Worm (Caenorhabditis elegans) whole organism, mixed stage, embryonic: ENCODE data around the gene mec-17.

Experiments
- M03D4.4 ChIP-seq: sonication (generic microtip); optimal IDR thresholded peaks from 2 replicates; lab custom pipeline; 2017; ENCODE audit warnings: mild to moderate bottlenecking, missing genetic modification characterization, missing compliant biosample characterization
- bed-3 ChIP-seq: fragments of 200-800 bp; sonication (Bioruptor generic); optimal IDR thresholded peaks from 3 replicates; lab custom pipeline; 2018; ENCODE audit warnings: mild to moderate bottlenecking, missing genetic modification characterization, moderate library complexity, missing compliant biosample characterization
- blmp-1 ChIP-seq: fragments of 150-350 bp; optimal IDR thresholded peaks from 2 replicates; lab custom pipeline; 2014; ENCODE audit warnings: missing biosample characterization, missing genetic modification characterization
- ceh-83 ChIP-seq: fragments of 200-800 bp; sonication (Bioruptor generic); optimal IDR thresholded peaks from 2 replicates; lab custom pipeline; 2018; ENCODE audit warnings: mild to moderate bottlenecking, missing genetic modification characterization, missing compliant biosample characterization
- ces-1 ChIP-seq: fragments of 150-350 bp; optimal IDR thresholded peaks from 2 replicates; lab custom pipeline; 2014; ENCODE audit warnings: missing biosample characterization, missing genetic modification reagents, missing genetic modification characterization
- cnd-1 ChIP-seq: fragments of 200-800 bp; sonication (Bioruptor generic); optimal IDR thresholded peaks from 2 replicates; lab custom pipeline; 2018; ENCODE audit warnings: mild to moderate bottlenecking, missing genetic modification characterization, missing compliant biosample characterization
- drap-1 ChIP-seq: fragments of 200-800 bp; sonication (Bioruptor generic); optimal IDR thresholded peaks from 3 replicates; lab custom pipeline; 2018; ENCODE audit warnings: mild to moderate bottlenecking, missing genetic modification characterization, missing compliant biosample characterization
- elt-1 ChIP-seq: sonication (generic microtip); optimal IDR thresholded peaks from 2 replicates; lab custom pipeline; 2017; ENCODE audit warnings: missing genetic modification characterization, mild to moderate bottlenecking, missing compliant biosample characterization, antibody characterized with exemption, moderate library complexity, borderline replicate concordance; ENCODE audit not compliant: insufficient read depth
- elt-3 ChIP-seq: fragments of 150-350 bp; optimal IDR thresholded peaks from 2 replicates; lab custom pipeline; 2014; ENCODE audit warnings: missing biosample characterization, missing genetic modification characterization
- flh-1 ChIP-seq: fragments of 200-800 bp; sonication (Bioruptor generic); optimal IDR thresholded peaks from 2 replicates; lab custom pipeline; 2018; ENCODE audit warnings: mild to moderate bottlenecking, missing genetic modification characterization, moderate library complexity, missing compliant biosample characterization
- ham-2 ChIP-seq: fragments of 200-800 bp; sonication (Bioruptor generic); optimal IDR thresholded peaks from 2 replicates; lab custom pipeline; 2018; ENCODE audit warnings: mild to moderate bottlenecking, missing genetic modification characterization, missing compliant biosample characterization
- hlh-1 ChIP-seq: fragments of 150-350 bp; optimal IDR thresholded peaks from 2 replicates; lab custom pipeline; 2014; ENCODE audit warnings: missing biosample characterization, missing genetic modification reagents, missing genetic modification characterization
- lin-32 ChIP-seq: fragments of 200-800 bp; sonication (Bioruptor generic); optimal IDR thresholded peaks from 2 replicates; lab custom pipeline; 2018; ENCODE audit warnings: mild to moderate bottlenecking, missing genetic modification characterization, missing compliant biosample characterization
- lsy-2 ChIP-seq: fragments of 150-350 bp; optimal IDR thresholded peaks from 2 replicates; lab custom pipeline; 2014; ENCODE audit warnings: missing biosample characterization, missing genetic modification characterization
- mab-5 ChIP-seq: fragments of 150-350 bp; optimal IDR thresholded peaks from 2 replicates; lab custom pipeline; 2014; ENCODE audit warnings: missing biosample characterization, missing genetic modification characterization
- mep-1 ChIP-seq: fragments of 150-350 bp; optimal IDR thresholded peaks from 2 replicates; lab custom pipeline; 2017; ENCODE audit warnings: missing biosample characterization, missing genetic modification reagents, missing genetic modification characterization, inconsistent platforms
- mls-2 ChIP-seq: sonication (generic microtip); optimal IDR thresholded peaks from 2 replicates; lab custom pipeline; 2016; ENCODE audit warnings: mild to moderate bottlenecking, missing genetic modification characterization, moderate library complexity, missing compliant biosample characterization
- nhr-12 ChIP-seq: fragments of 150-350 bp; optimal IDR thresholded peaks from 2 replicates; lab custom pipeline; 2014; ENCODE audit warnings: missing biosample characterization, missing genetic modification characterization
- nhr-237 ChIP-seq: fragments of 150-350 bp; optimal IDR thresholded peaks from 2 replicates; lab custom pipeline; 2014; ENCODE audit warnings: missing biosample characterization, missing genetic modification characterization
- nhr-76 ChIP-seq: sonication (generic microtip); optimal IDR thresholded peaks from 2 replicates; lab custom pipeline; 2017; ENCODE audit warnings: missing biosample characterization, missing genetic modification characterization
- sem-2 ChIP-seq: fragments of 200-800 bp; sonication (Bioruptor generic); optimal IDR thresholded peaks from 2 replicates; lab custom pipeline; 2018; ENCODE audit warnings: mild to moderate bottlenecking, missing genetic modification characterization, missing compliant biosample characterization
- sptf-1 ChIP-seq: sonication (generic microtip); optimal IDR thresholded peaks from 2 replicates; lab custom pipeline; 2017; ENCODE audit warnings: mild to moderate bottlenecking, missing genetic modification characterization, moderate library complexity, missing compliant biosample characterization
- tbx-8 ChIP-seq: fragments of 200-800 bp; sonication (Bioruptor generic); optimal IDR thresholded peaks from 2 replicates; lab custom pipeline; 2018; ENCODE audit warnings: mild to moderate bottlenecking, missing genetic modification characterization, moderate library complexity, missing compliant biosample characterization
- unc-120 ChIP-seq: sonication (generic microtip); optimal IDR thresholded peaks from 2 replicates; lab custom pipeline; 2017; ENCODE audit warnings: missing genetic modification characterization, missing compliant biosample characterization; ENCODE audit not compliant: poor library complexity, severe bottlenecking
- unc-39 ChIP-seq: fragments of 150-350 bp; optimal IDR thresholded peaks from 2 replicates; lab custom pipeline; 2014; ENCODE audit warnings: missing biosample characterization, missing genetic modification characterization
- unc-62 ChIP-seq: fragments of 150-350 bp; optimal IDR thresholded peaks from 2 replicates; lab custom pipeline; 2014; ENCODE audit warnings: missing biosample characterization, missing genetic modification reagents, missing genetic modification characterization
- zip-8 ChIP-seq: fragments of 150-350 bp; optimal IDR thresholded peaks from 2 replicates; lab custom pipeline; 2014; ENCODE audit warnings: missing biosample characterization, missing genetic modification characterization

mec-17 gene

DNA sequence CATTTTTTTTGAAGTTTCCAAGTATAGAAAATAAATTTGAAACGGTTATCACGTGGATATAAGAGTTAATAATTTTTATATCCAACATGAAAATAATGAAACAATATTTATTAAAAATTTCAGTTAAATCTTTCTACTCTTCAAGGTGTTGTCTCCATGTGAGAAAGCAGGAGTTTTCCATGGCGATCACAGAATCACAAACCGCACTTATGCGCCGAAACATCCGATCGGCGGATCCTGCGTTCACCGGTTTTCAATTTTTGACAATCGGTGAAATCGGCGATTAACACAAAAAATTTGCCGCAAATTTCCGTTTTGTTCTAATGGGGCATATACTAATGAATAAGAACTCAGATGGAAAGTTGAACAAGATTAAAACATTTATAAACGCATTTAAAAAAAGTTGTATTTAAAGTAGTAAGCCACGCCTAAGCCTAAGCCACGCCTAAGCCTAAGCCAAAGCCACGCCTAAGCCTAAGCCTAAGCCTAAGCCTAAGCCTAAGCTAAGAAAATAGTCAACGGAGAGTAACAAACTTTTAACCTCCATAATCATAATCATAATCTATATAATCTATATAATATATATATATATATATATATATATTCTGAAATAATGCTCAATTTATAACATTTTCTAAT is 35.2 kb upstream of the mec-17 start, which contains the start of gene C26B2.2:
TSS of gene C26B2.2 (minus strand) at position 88 of the 639 bp plus-strand sequence.
- no peak for TF ChIP-seq unc-62 (GFP tag; lab: Kevin White, UChicago)
- no peak for TF ChIP-seq flh-1 (GFP tag; lab: Kevin White, UChicago)
- TF ChIP-seq mab-5 (tag; lab: Kevin White, UChicago): no peak
- no peak for TF ChIP-seq ceh-83 (GFP tag; lab: Kevin White, UChicago)
- TF ChIP-seq nhr-237 (tag; lab: Kevin White, UChicago): no peak
- no peak for TF ChIP-seq unc-39 (tag; lab: Kevin White, UChicago)
- TF ChIP-seq cnd-1: no peak
- TF ChIP-seq M03D4.4: no peak
- TF ChIP-seq lin-32 (GFP tag; lab: Kevin White, UChicago): no peak
- no peak for TF ChIP-seq elt-3 (tag; lab: Kevin White, UChicago)
- TF ChIP-seq hlh-1 (tag; lab: Kevin White, UChicago): no peak
- no peak for TF ChIP-seq nhr-12 (tag; lab: Kevin White, UChicago)
- TF ChIP-seq tbx-8: no peak
- TF ChIP-seq, all 35 proteins: peak for 0

DNA sequence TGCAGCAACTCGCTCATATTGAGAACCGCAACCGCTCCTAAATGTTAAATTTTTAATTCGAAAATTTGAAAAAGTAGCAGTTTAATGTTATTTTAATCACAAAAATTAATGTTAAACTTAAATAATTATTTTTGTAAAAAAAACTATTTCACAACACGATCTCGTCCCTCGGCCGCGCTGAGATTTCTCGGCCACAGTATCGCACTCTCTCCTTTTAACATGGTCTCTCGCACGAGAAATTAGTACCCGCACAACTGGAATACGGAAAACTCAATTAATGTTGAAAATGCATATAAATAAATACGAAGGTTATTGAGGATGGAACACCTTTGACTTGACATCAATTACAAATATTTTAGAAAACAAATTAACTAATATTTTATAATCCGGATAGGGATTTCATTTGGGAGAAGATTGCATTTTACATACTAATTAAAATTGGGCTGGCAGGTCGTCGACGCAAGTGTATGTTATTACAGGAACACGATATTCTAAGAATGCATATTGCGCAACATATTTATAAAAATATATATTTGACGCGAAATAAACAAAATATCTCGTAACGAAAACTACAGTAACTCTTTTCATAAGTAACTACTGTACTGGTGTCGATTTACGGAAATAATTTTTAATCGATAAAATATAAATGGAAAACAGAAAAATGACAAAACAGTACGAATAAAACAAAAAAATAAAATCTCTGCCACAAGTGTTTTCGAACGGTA is 33.0 kb upstream of the mec-17 start, which contains the start of gene dnc-4:
TSS of gene dnc-4 (minus strand) at position 37 of the 725 bp plus-strand sequence.
- TF ChIP-seq zip-8 (tag; lab: Kevin White, UChicago) (peak; percentile 85), elt-1 (tag; lab: Kevin White, UChicago) (no peak), ces-1 (GFP tag; lab: Kevin White, UChicago) (peak; percentile 75)
- TF ChIP-seq, all 35 proteins: peak for 2

DNA sequence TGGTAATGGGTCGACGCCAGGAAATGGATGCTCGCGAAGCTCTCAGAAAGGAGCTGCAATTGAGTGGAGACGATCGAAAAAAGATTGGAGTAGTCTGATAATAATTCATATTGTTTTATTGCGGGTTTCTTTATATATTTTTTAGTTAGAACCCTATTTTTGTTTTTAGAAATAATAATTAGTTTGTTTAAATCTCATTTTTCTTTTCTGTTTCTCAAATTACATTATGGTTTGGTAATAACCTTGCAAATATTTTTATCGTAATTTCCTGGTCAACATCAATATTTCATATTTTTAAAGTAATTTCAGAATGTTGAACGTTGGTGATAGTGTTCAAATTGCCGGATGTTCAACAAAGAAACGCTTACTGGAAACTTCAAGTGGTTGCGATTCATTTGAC is 29.7 kb upstream of the mec-17 start, which contains the start of gene elpc-4:
TSS of gene elpc-4 (plus strand) at position 301 of the 400 bp plus-strand sequence.
- TF ChIP-seq hlh-1 (tag; lab: Kevin White, UChicago) (no peak), tbx-8 (no peak)

DNA sequence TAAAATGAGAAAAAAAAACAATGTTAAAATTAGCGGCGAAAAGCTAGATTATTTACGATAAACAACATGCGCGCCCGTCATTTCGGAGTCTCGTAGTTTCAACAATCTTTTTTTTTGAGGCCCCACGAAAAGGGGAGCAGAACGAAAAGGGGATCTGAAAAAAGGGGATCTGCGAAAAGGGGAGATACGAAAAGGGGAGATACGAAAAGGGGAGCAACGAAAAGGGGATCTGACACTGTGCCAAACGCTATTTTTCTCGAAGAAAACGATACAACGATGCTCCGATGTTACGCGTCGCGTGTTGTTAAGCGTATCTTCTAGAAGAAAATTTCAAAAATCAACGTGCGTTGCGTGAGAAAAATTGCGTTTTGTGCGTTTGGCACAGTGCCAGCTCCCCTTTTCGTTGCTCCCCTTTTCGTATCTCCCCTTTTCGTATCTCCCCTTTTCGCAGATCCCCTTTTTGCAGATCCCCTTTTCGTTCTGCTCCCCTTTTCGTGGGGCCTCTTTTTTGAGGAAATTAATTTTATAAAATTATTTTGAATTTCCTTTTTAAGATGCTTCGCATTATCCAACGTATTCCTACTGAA is 28.8 kb upstream of the mec-17 start, which contains the start of gene C26B2.7:
TSS of gene C26B2.7 (plus strand) at position 549 of the 587 bp plus-strand sequence.
- TF ChIP-seq lin-32 (GFP tag; lab: Kevin White, UChicago) (peak; percentile 22), lsy-2 (tag; lab: Kevin White, UChicago) (peak; percentile 41), mep-1 (tag; lab: Kevin White, UChicago) (peak; percentile 20), drap-1 (peak; percentile 11), bed-3 (GFP tag; lab: Kevin White, UChicago) (peak; percentile 3), ces-1 (GFP tag; lab: Kevin White, UChicago) (peak; percentile 70), unc-120 (peak; percentile 18), sptf-1 (tag; lab: Kevin White, UChicago) (peak; percentile 79), mls-2 (tag; lab: Kevin White, UChicago) (peak; percentile 34), M03D4.4 (peak; percentile 35), ham-2 (GFP tag; lab: Kevin White, UChicago) (peak; percentile 31)

DNA sequence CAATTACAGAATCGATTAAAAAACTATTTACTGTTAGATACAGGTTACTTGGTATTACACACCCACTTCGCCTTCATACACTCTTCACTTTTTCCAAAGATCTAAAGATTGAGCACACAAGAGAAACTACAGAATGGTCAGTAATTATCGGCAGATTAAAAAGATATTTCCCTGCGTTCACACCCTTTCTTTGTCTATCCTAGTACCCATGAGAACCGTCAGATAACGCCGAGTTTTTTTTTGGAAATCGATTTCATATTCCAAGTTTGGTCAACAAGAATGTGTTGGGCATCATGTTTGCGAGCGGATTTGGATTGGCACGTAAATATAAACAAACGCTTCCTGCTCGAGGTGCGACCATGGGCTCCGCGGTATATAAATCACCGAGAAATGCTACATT is 26.9 kb upstream of the mec-17 start, which contains the start of gene C26B2.8:
TSS of gene C26B2.8 (plus strand) at position 301 of the 400 bp plus-strand sequence.
- TF ChIP-seq nhr-12 (tag; lab: Kevin White, UChicago) (no peak), blmp-1 (tag; lab: Kevin White, UChicago) (no peak), ham-2 (GFP tag; lab: Kevin White, UChicago) (no peak), nhr-237 (tag; lab: Kevin White, UChicago) (no peak), lin-32 (GFP tag; lab: Kevin White, UChicago) (no peak), sptf-1 (tag; lab: Kevin White, UChicago) (no peak), unc-62 (GFP tag; lab: Kevin White, UChicago) (no peak), elt-1 (tag; lab: Kevin White, UChicago) (no peak), lsy-2 (tag; lab: Kevin White, UChicago) (no peak), nhr-76 (tag; lab: Kevin White, UChicago) (no peak), sem-2 (GFP tag; lab: Kevin White, UChicago) (no peak)
